Worm (Caenorhabditis elegans) whole organism, late embryonic: ENCODE measurements around the gene hsp-4.
"Not testable (repeated sequence)": the region's sequence is repeated elsewhere in the genome, so short reads cannot be mapped to it uniquely, and the experiment has no call there.

Source experiments
- C08G9.2 ChIP-seq: sonication (generic microtip); optimal IDR thresholded peaks from 2 replicates; lab custom pipeline; 2016; ENCODE audit warnings: mild to moderate bottlenecking, missing genetic modification characterization, moderate library complexity, missing compliant biosample characterization
- C38D4.7 ChIP-seq: fragments of 200-800 bp; sonication (Bioruptor generic); optimal IDR thresholded peaks from 2 replicates; lab custom pipeline; 2018; ENCODE audit warnings: mild to moderate bottlenecking, missing genetic modification characterization, moderate library complexity, missing compliant biosample characterization
- T23F11.4 ChIP-seq: fragments of 200-800 bp; sonication (Bioruptor generic); optimal IDR thresholded peaks from 2 replicates; lab custom pipeline; 2018; ENCODE audit warnings: mild to moderate bottlenecking, missing genetic modification characterization, missing compliant biosample characterization
- ahr-1 ChIP-seq: sonication (generic microtip); optimal IDR thresholded peaks from 2 replicates; lab custom pipeline; 2016; ENCODE audit warnings: missing genetic modification characterization, missing compliant biosample characterization
- ceh-14 ChIP-seq: sonication (generic microtip); optimal IDR thresholded peaks from 2 replicates; lab custom pipeline; 2016; ENCODE audit warnings: missing genotype, missing genetic modification characterization, missing compliant biosample characterization
- ceh-19 ChIP-seq: fragments of 200-800 bp; sonication (Bioruptor generic); optimal IDR thresholded peaks from 2 replicates; lab custom pipeline; 2018; ENCODE audit warnings: mild to moderate bottlenecking, missing genetic modification characterization, missing compliant biosample characterization
- ceh-22 ChIP-seq: sonication (generic microtip); optimal IDR thresholded peaks from 2 replicates; lab custom pipeline; 2017; ENCODE audit warnings: missing biosample characterization, missing genetic modification characterization
- ceh-24 ChIP-seq: sonication (generic microtip); optimal IDR thresholded peaks from 2 replicates; lab custom pipeline; 2016; ENCODE audit warnings: mild to moderate bottlenecking, missing genetic modification characterization, missing compliant biosample characterization
- ceh-9 ChIP-seq: sonication (generic microtip); optimal IDR thresholded peaks from 2 replicates; lab custom pipeline; 2016; ENCODE audit warnings: mild to moderate bottlenecking, missing genetic modification characterization, inconsistent platforms, missing compliant biosample characterization
- che-1 ChIP-seq: sonication (generic microtip); optimal IDR thresholded peaks from 2 replicates; lab custom pipeline; 2016; ENCODE audit warnings: mild to moderate bottlenecking, missing genetic modification characterization, missing compliant biosample characterization
- dmd-4 ChIP-seq: sonication (generic microtip); optimal IDR thresholded peaks from 2 replicates; lab custom pipeline; 2016; ENCODE audit warnings: borderline replicate concordance, missing genetic modification characterization, missing compliant biosample characterization
- dve-1 ChIP-seq: sonication (generic microtip); optimal IDR thresholded peaks from 2 replicates; lab custom pipeline; 2017; ENCODE audit warnings: antibody characterized with exemption, mild to moderate bottlenecking, missing genetic modification characterization, missing compliant biosample characterization
- eyg-1 ChIP-seq: sonication (generic microtip); optimal IDR thresholded peaks from 2 replicates; lab custom pipeline; 2016; ENCODE audit warnings: missing genotype, missing genetic modification characterization, missing compliant biosample characterization
- fax-1 ChIP-seq: sonication (generic microtip); optimal IDR thresholded peaks from 2 replicates; lab custom pipeline; 2016; ENCODE audit warnings: missing genotype, missing genetic modification characterization, missing compliant biosample characterization
- fkh-6 ChIP-seq: sonication (generic microtip); optimal IDR thresholded peaks from 2 replicates; lab custom pipeline; 2016; ENCODE audit warnings: missing genetic modification characterization, missing compliant biosample characterization
- hlh-13 ChIP-seq: fragments of 200-800 bp; sonication (Bioruptor generic); optimal IDR thresholded peaks from 2 replicates; lab custom pipeline; 2018; ENCODE audit warnings: mild to moderate bottlenecking, missing genetic modification characterization, missing compliant biosample characterization
- hlh-30 ChIP-seq: sonication (generic microtip); optimal IDR thresholded peaks from 2 replicates; lab custom pipeline; 2017; ENCODE audit warnings: antibody characterized with exemption, missing genetic modification characterization, missing compliant biosample characterization; ENCODE audit not compliant: insufficient read depth
- hlh-8 ChIP-seq: sonication (generic microtip); optimal IDR thresholded peaks from 2 replicates; lab custom pipeline; 2016; ENCODE audit warnings: missing genotype, missing genetic modification characterization, missing compliant biosample characterization
- lim-6 ChIP-seq: sonication (generic microtip); optimal IDR thresholded peaks from 2 replicates; lab custom pipeline; 2016; ENCODE audit warnings: missing genetic modification characterization, missing compliant biosample characterization
- madf-2 ChIP-seq: sonication (generic microtip); optimal IDR thresholded peaks from 2 replicates; lab custom pipeline; 2017; ENCODE audit warnings: missing genetic modification characterization, missing compliant biosample characterization
- mec-3 ChIP-seq: sonication (generic microtip); optimal IDR thresholded peaks from 2 replicates; lab custom pipeline; 2016; ENCODE audit warnings: borderline replicate concordance, missing genetic modification characterization, missing compliant biosample characterization
- nfya-1 ChIP-seq: sonication (generic microtip); optimal IDR thresholded peaks from 2 replicates; lab custom pipeline; 2017; ENCODE audit warnings: missing genetic modification characterization, mild to moderate bottlenecking, missing compliant biosample characterization, antibody characterized with exemption, moderate library complexity
- npax-4 ChIP-seq: sonication (generic microtip); optimal IDR thresholded peaks from 2 replicates; lab custom pipeline; 2016; ENCODE audit warnings: missing genetic modification characterization, missing compliant biosample characterization
- odd-2 ChIP-seq: sonication (generic microtip); optimal IDR thresholded peaks from 2 replicates; lab custom pipeline; 2017; ENCODE audit warnings: antibody characterized with exemption, mild to moderate bottlenecking, missing genetic modification characterization, missing compliant biosample characterization
- pag-3 ChIP-seq: sonication (generic microtip); optimal IDR thresholded peaks from 2 replicates; lab custom pipeline; 2016; ENCODE audit warnings: missing compliant biosample characterization, missing genetic modification characterization, borderline replicate concordance
- pha-4 ChIP-seq: fragments of 150-350 bp; optimal IDR thresholded peaks from 2 replicates; lab custom pipeline; 2018; ENCODE audit warnings: missing biosample characterization, missing genetic modification reagents, missing genetic modification characterization
- pros-1 ChIP-seq: fragments of 150-350 bp; optimal IDR thresholded peaks from 2 replicates; lab custom pipeline; 2014; ENCODE audit warnings: missing biosample characterization, missing genetic modification reagents, missing genetic modification characterization
- ref-2 ChIP-seq: sonication (generic microtip); optimal IDR thresholded peaks from 2 replicates; lab custom pipeline; 2016; ENCODE audit warnings: missing genetic modification characterization, missing compliant biosample characterization
- sdc-2 ChIP-seq: sonication (generic microtip); optimal IDR thresholded peaks from 2 replicates; lab custom pipeline; 2016; ENCODE audit warnings: missing genotype, missing genetic modification characterization, missing compliant biosample characterization
- sox-2 ChIP-seq: fragments of 200-800 bp; sonication (Bioruptor generic); IDR thresholded peaks from 2 replicates; pipeline ENCODE4 v1.3.6; 2022; ENCODE audit warnings: missing genetic modification reagents, missing genetic modification characterization, missing compliant biosample characterization
- tbx-7 ChIP-seq: sonication (generic microtip); optimal IDR thresholded peaks from 2 replicates; lab custom pipeline; 2016; ENCODE audit warnings: missing genotype, missing genetic modification characterization, missing compliant biosample characterization
- ttx-3 ChIP-seq: sonication (generic microtip); optimal IDR thresholded peaks from 2 replicates; lab custom pipeline; 2016; ENCODE audit warnings: missing genetic modification reagents, missing genetic modification characterization, missing compliant biosample characterization
- unc-42 ChIP-seq: sonication (generic microtip); optimal IDR thresholded peaks from 2 replicates; lab custom pipeline; 2016; ENCODE audit warnings: missing genotype, missing genetic modification characterization, missing compliant biosample characterization
- unc-55 ChIP-seq: sonication (generic microtip); optimal IDR thresholded peaks from 2 replicates; lab custom pipeline; 2017; ENCODE audit warnings: missing biosample characterization, missing genetic modification reagents, missing genetic modification characterization
- unc-86 ChIP-seq: sonication (generic microtip); optimal IDR thresholded peaks from 2 replicates; lab custom pipeline; 2016; ENCODE audit warnings: missing genetic modification characterization, missing compliant biosample characterization
- ztf-16 ChIP-seq: sonication (generic microtip); optimal IDR thresholded peaks from 2 replicates; lab custom pipeline; 2017; ENCODE audit warnings: missing genetic modification characterization, missing compliant biosample characterization

The hsp-4 gene

ce11 chrII:7374980-7375379 lies 22.5 kb upstream of the hsp-4 start, which contains the start of gene F43E2.1:
Gene F43E2.1 (plus strand): TSS chrII:7375280.
- no peak for TF ChIP-seq dmd-4 (tag; lab: Kevin White, UChicago)
- TF ChIP-seq, all 69 proteins: peak for 0

- TF ChIP-seq hlh-30 (tag; lab: Kevin White, UChicago): no peak
- no peak for TF ChIP-seq madf-2 (tag; lab: Kevin White, UChicago)
- no peak for TF ChIP-seq dmd-4 (tag; lab: Kevin White, UChicago)
- TF ChIP-seq C38D4.7 (GFP tag; lab: Kevin White, UChicago): no peak
- TF ChIP-seq fax-1 (tag; lab: Kevin White, UChicago): no peak
- TF ChIP-seq ceh-24 (tag; lab: Kevin White, UChicago): no peak
- peak; percentile 1 for TF ChIP-seq dve-1 (tag; lab: Kevin White, UChicago)
- TF ChIP-seq unc-42: no peak
- TF ChIP-seq fkh-6: no peak
- no peak for TF ChIP-seq mec-3 (tag; lab: Kevin White, UChicago)
- TF ChIP-seq pag-3 (tag; lab: Kevin White, UChicago): no peak
- TF ChIP-seq nfya-1 (tag; lab: Kevin White, UChicago): peak; percentile 33
Measured at ce11 chrII:7374143-7374542, 21.7 kb upstream of the hsp-4 start, which contains the start of the genes mtch-1 and rpb-4. Gene mtch-1 (minus strand): TSS chrII:7374166. Gene rpb-4 (plus strand): TSS chrII:7374495.

ce11 chrII:7370195-7370594 lies 17.8 kb upstream of the hsp-4 start, which contains the start of gene F43E2.11:
Gene F43E2.11 (minus strand): TSS chrII:7370295.
- TF ChIP-seq npax-4, ceh-9, mec-3 (tag; lab: Kevin White, UChicago): not testable (repeated sequence)

- no peak for TF ChIP-seq ahr-1 (tag; lab: Kevin White, UChicago)
- TF ChIP-seq sox-2 (GFP tag; lab: Robert Waterston, UW): no peak
- no peak for TF ChIP-seq T23F11.4 (GFP tag; lab: Kevin White, UChicago)
- no peak for TF ChIP-seq eyg-1
- no peak for TF ChIP-seq odd-2 (tag; lab: Kevin White, UChicago)
- TF ChIP-seq ceh-14: no peak
- TF ChIP-seq pros-1 (tag; lab: Kevin White, UChicago): no peak
- TF ChIP-seq ceh-19 (GFP tag; lab: Kevin White, UChicago): no peak
Measured at ce11 chrII:7368761-7369160, 16.3 kb upstream of the hsp-4 start, which contains the start of gene F43E2.6. Gene F43E2.6 (minus strand): TSS chrII:7368861.

- TF ChIP-seq dve-1 (tag; lab: Kevin White, UChicago) (peak; percentile 35), sdc-2 (tag; lab: Kevin White, UChicago) (no peak), unc-55 (GFP tag; lab: Kevin White, UChicago) (peak; percentile 90)
Measured at ce11 chrII:7363990-7364455, 11.6 kb upstream of the hsp-4 start, which contains the start of gene msra-1. Gene msra-1 (minus strand): TSS chrII:7364040.

ce11 chrII:7358489-7358943 lies 6.1 kb upstream of the hsp-4 start, which contains the start of gene insc-1:
Gene insc-1 (plus strand): TSS chrII:7358893.
- TF ChIP-seq ref-2 (tag; lab: Kevin White, UChicago): peak; percentile 16
- TF ChIP-seq che-1: no peak

- TF ChIP-seq ztf-16 (tag; lab: Kevin White, UChicago) (no peak), pha-4 (tag; lab: Kevin White, UChicago) (no peak), ceh-9 (tag; lab: Kevin White, UChicago) (no peak), lim-6 (no peak), che-1 (no peak), C08G9.2 (tag; lab: Kevin White, UChicago) (no peak), sox-2 (GFP tag; lab: Robert Waterston, UW) (no peak), tbx-7 (tag; lab: Kevin White, UChicago) (no peak), unc-55 (GFP tag; lab: Kevin White, UChicago) (no peak), ceh-22 (no peak), hlh-8 (no peak), unc-86 (tag; lab: Kevin White, UChicago) (no peak), hlh-13 (GFP tag; lab: Kevin White, UChicago) (no peak), ttx-3 (tag; lab: Kevin White, UChicago) (no peak)
Measured at ce11 chrII:7357176-7357575, 4.7 kb upstream of the hsp-4 start.
